Fruit fly (Drosophila melanogaster) whole organism, embryonic: Measurements from ENCODE around the gene CG13043.

ENCODE experiments used
- CG11560 ChIP-seq: fragments of 200-800 bp; sonication (Bioruptor generic); IDR thresholded peaks from 3 replicates; pipeline ENCODE4 v1.3.6; 2022; ENCODE audit warnings: missing biosample characterization, missing genetic modification characterization
- CG14710 ChIP-seq: fragments of 200-800 bp; sonication (Bioruptor generic); optimal IDR thresholded peaks from 3 replicates; lab custom pipeline; 2019; ENCODE audit warnings: missing biosample characterization, mild to moderate bottlenecking, missing genetic modification characterization, moderate library complexity
- CG18011 ChIP-seq: fragments of 200-800 bp; sonication (Bioruptor generic); optimal IDR thresholded peaks from 2 replicates; lab custom pipeline; 2017; ENCODE audit warnings: missing biosample characterization, missing genetic modification characterization, mild to moderate bottlenecking, moderate library complexity, missing genotype
- CG7372 ChIP-seq: fragments of 200-800 bp; sonication (Bioruptor generic); IDR thresholded peaks from 2 replicates; pipeline ENCODE4 v1.3.6; 2022; ENCODE audit warnings: missing biosample characterization, missing genetic modification characterization
- Dbx ChIP-seq: fragments of 200-800 bp; sonication (Bioruptor generic); IDR thresholded peaks from 3 replicates; pipeline ENCODE4 v1.3.6; 2022; ENCODE audit warnings: missing biosample characterization, missing genetic modification characterization
- dmrt99B ChIP-seq: fragments of 200-800 bp; sonication (Bioruptor generic); optimal IDR thresholded peaks from 2 replicates; lab custom pipeline; 2018; ENCODE audit warnings: missing biosample characterization, mild to moderate bottlenecking, missing genetic modification characterization, moderate library complexity
- gt ChIP-seq: fragments of 200-800 bp; sonication (Bioruptor generic); IDR thresholded peaks from 2 replicates; pipeline ENCODE4 v1.3.6; 2022; ENCODE audit warnings: missing biosample characterization, missing genetic modification characterization
- ranshi ChIP-seq: fragments of 200-800 bp; sonication (Bioruptor generic); IDR thresholded peaks from 2 replicates; pipeline ENCODE4 v1.3.6; 2022; ENCODE audit warnings: missing biosample characterization, missing genetic modification characterization
- shn ChIP-seq: fragments of 200-800 bp; sonication (Bioruptor generic); optimal IDR thresholded peaks from 3 replicates; lab custom pipeline; 2016; ENCODE audit warnings: missing biosample characterization, missing genetic modification characterization

DNA sequence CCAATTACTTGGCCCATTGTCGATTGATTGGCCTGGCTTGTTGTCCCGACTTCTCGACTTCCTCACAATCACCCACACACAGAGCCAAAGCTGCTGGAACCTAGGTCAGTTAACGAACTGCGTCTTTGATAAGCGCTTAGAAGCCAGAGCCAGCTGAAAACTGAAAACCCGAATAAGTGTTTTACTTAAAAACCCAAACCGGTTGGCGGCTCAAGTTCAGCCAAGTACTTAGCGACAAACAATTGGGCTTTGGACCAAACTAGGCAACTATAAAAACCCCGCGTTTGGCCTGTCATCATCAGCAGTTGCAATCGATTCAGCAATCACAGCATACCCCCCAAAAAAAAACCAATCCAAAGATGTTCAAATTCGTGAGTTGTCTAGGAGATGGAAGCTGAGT, 17.7 kb upstream of the CG13043 start, which contains the start of gene CG13059:
- TF ChIP-seq Dbx (GFP tag; lab: Robert Waterston, UW) = no peak
- TF ChIP-seq gt (GFP tag; lab: Robert Waterston, UW) = no peak
- TF ChIP-seq CG11560 (tag; lab: Robert Waterston, UW) = no peak
- TF ChIP-seq CG18011 (GFP tag; lab: Kevin White, UChicago) = no peak
- no peak for TF ChIP-seq ranshi (GFP tag; lab: Robert Waterston, UW)
- TF ChIP-seq shn = no peak
- TF ChIP-seq CG14710 = no peak
- TF ChIP-seq dmrt99B = no peak
- TF ChIP-seq CG7372 (GFP tag; lab: Robert Waterston, UW) = no peak
